Worm (Caenorhabditis elegans): ENCODE measurements around the gene Y53C12A.11.

The Y53C12A.11 gene

ce11 chrII:9728506-9728905, 10.0 kb upstream of the Y53C12A.11 start (continued):
- TF ChIP-seq ceh-62 (tag; optimal IDR thresholded peaks at IDR 0.05) (no peak), fkh-10 (GFP tag; optimal IDR thresholded peaks at IDR 0.05) (peak; percentile 83), ctbp-1 (GFP tag; IDR thresholded peaks at IDR 0.05) (0 out of 2 replicates have a peak, but pooled peaks have one; percentile 20), ceh-44 (GFP tag; IDR thresholded peaks at IDR 0.05) (no peak)

ce11 chrII:9727192-9727699, 8.7 kb upstream of the Y53C12A.11 start:
- TF ChIP-seq egl-43 (GFP tag; IDR thresholded peaks at IDR 0.05) (0 out of 2 replicates have a peak, but pooled peaks have one; percentile 10), nhr-11 (tag; optimal IDR thresholded peaks at IDR 0.05) (peak; percentile 8), cey-2 (tag; optimal IDR thresholded peaks at IDR 0.05; ENCODE audit: borderline replicate concordance, insufficient read depth) (no peak), lsy-2 (tag; optimal IDR thresholded peaks at IDR 0.05) (peak in 1 of 2 experiments; percentile 6), hlh-11 (tag; optimal IDR thresholded peaks at IDR 0.05) (peak; percentile 12), ceh-28 (tag; optimal IDR thresholded peaks at IDR 0.05) (no peak), zip-2 (tag; optimal IDR thresholded peaks at IDR 0.05) (no peak), nhr-10 (tag; optimal IDR thresholded peaks at IDR 0.05) (no peak), tra-1 (GFP tag; IDR thresholded peaks at IDR 0.05) (0 out of 2 replicates have a peak, but pooled peaks have one; percentile 42), hmg-1.1 (GFP tag; IDR thresholded peaks at IDR 0.05) (0 out of 2 replicates have a peak, but pooled peaks have one; percentile 38), aly-2 (tag; optimal IDR thresholded peaks at IDR 0.05) (no peak), unc-62 (GFP tag; optimal IDR thresholded peaks at IDR 0.05 in 1 of 2) (peak in 1 of 2 experiments; percentile 32), unc-62 (tag; optimal IDR thresholded peaks at IDR 0.05) (no peak)

ce11 chrII:9725056-9725455, 6.6 kb upstream of the Y53C12A.11 start:
- TF ChIP-seq ces-1 (GFP tag; optimal IDR thresholded peaks at IDR 0.05) (no peak), aha-1 (tag) (peak; percentile 16)

- TF ChIP-seq unc-62 (GFP tag; optimal IDR thresholded peaks at IDR 0.05 in 1 of 2) (peak in 1 of 2 experiments; percentile 36), unc-62 (tag; optimal IDR thresholded peaks at IDR 0.05) (no peak), sdz-12 (GFP tag; optimal IDR thresholded peaks at IDR 0.05) (no peak)
These were observed 6.0 kb upstream of the Y53C12A.11 start, which contains the start of gene cutl-2 for ce11 chrII:9724464-9724863. Gene cutl-2 (minus strand): TSS chrII:9724673.

ce11 chrII:9717904-9718303, 594 bp downstream of the Y53C12A.11 start, which contains the start of gene Y53C12A.6:
Gene Y53C12A.6 (minus strand): TSS chrII:9718004.
- TF ChIP-seq daf-16 (GFP tag; optimal IDR thresholded peaks at IDR 0.05) (no peak), daf-16 (tag; optimal IDR thresholded peaks at IDR 0.05) (no peak), daf-12 (tag; optimal IDR thresholded peaks at IDR 0.05) (no peak), madf-5 (GFP tag; IDR thresholded peaks at IDR 0.05) (no peak), nhr-6 (tag; optimal IDR thresholded peaks at IDR 0.05) (no peak), tra-1 (GFP tag; IDR thresholded peaks at IDR 0.05) (no peak), ceh-62 (tag; optimal IDR thresholded peaks at IDR 0.05) (no peak), egl-43 (GFP tag; IDR thresholded peaks at IDR 0.05) (no peak), zag-1 (tag; optimal IDR thresholded peaks at IDR 0.05) (no peak), madf-9 (GFP tag; conservative IDR thresholded peaks at IDR 0.05) (no peak), F26F4.8 (GFP tag; conservative IDR thresholded peaks at IDR 0.05) (no peak), set-16 (GFP tag; IDR thresholded peaks at IDR 0.05) (no peak), lin-1 (GFP tag; IDR thresholded peaks at IDR 0.05) (no peak), F10B5.3 (tag; optimal IDR thresholded peaks at IDR 0.05) (no peak), unc-62 (GFP tag; optimal IDR thresholded peaks at IDR 0.05 in 1 of 2) (no peak), unc-62 (tag; optimal IDR thresholded peaks at IDR 0.05) (no peak), duxl-1 (tag; optimal IDR thresholded peaks at IDR 0.05; ENCODE audit: poor library complexity) (no peak), nhr-76 (tag; optimal IDR thresholded peaks at IDR 0.05) (no peak), F49E8.2 (tag; optimal IDR thresholded peaks at IDR 0.05; ENCODE audit: borderline replicate concordance) (no peak)

Measured in whole organism, L4 larva.